Worm (Caenorhabditis elegans): ENCODE results near the gene ZC239.14.

ce11 chrII:3208679-3209078, 13.2 kb downstream of the ZC239.14 start, which contains the start of gene sdz-35:
- TF ChIP-seq tra-4 (tag; optimal IDR thresholded peaks at IDR 0.05) (no peak), ama-1 (optimal IDR thresholded peaks at IDR 0.05) (no peak), scrt-1 (GFP tag; IDR thresholded peaks at IDR 0.05) (no peak), ets-7 (tag; optimal IDR thresholded peaks at IDR 0.05) (no peak), hmg-4 (GFP tag; optimal IDR thresholded peaks at IDR 0.05) (no peak), tbx-11 (GFP tag; IDR thresholded peaks at IDR 0.05) (no peak), aly-1 (tag; optimal IDR thresholded peaks at IDR 0.05) (no peak), B0310.2 (tag; optimal IDR thresholded peaks at IDR 0.05) (no peak)

Data from whole organism, early embryonic.